Fruit fly (Drosophila melanogaster): ENCODE results near the gene Proc.

- TF ChIP-seq amos (GFP tag; IDR thresholded peaks at IDR 0.05; ENCODE audit: partially characterized antibody): peak; percentile 57
- TF ChIP-seq CG17359 (tag; optimal IDR thresholded peaks at IDR 0.05): no peak
Observed at dm6 chr2L:7828231-7828630, 43.0 kb downstream of the Proc start.

Data from whole organism, embryonic.